Fruit fly (Drosophila melanogaster): ENCODE data around the gene sud1.

The sud1 gene

DNA sequence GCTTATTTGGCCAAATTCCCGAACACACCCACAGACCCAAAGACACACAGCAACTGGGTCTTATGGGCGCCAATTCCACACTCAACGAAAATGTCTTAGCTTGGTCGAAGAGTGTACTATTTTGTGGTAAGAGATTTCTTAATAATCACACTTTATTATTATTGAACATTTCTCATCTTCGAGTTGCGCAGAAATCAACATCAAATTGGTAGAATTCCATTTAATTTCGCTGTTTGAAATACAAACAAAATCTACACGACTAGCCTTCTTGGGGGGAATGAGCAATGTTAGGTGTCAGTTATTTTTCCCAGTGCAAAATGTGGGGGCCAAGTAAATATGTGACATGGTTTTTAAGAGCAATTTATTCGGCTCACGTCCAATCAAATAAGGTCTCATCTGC lies 26.7 kb downstream of the sud1 start:
- TF ChIP-seq CG8478 (optimal IDR thresholded peaks at IDR 0.05) (no peak), EcR (GFP tag; optimal IDR thresholded peaks at IDR 0.05) (no peak), psq (optimal IDR thresholded peaks at IDR 0.05) (no peak), Dll (optimal IDR thresholded peaks at IDR 0.05) (no peak), pan (optimal IDR thresholded peaks at IDR 0.05) (no peak), usp (GFP tag; optimal IDR thresholded peaks at IDR 0.05) (no peak)

DNA sequence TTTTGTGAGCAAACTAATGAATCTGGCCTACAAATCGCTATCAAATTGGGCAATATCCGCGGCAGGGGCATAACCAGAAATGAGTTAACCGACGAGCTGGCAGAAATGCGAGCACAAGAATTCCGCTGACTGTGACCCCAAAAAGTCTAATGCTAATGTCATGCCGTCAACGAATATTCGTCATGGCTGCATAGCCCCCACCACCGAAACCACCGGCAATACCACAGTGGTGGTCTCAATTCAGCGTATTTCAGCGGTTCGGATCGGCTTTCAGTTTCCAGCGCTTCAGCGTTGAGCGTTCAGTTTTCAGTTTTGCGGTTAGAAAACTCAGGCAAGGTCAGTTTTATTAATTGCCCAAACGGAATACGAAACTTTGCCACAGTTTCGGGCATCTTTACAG lies 27.4 kb downstream of the sud1 start:
- TF ChIP-seq pan (optimal IDR thresholded peaks at IDR 0.05) (no peak), usp (GFP tag; optimal IDR thresholded peaks at IDR 0.05) (no peak), EcR (GFP tag; optimal IDR thresholded peaks at IDR 0.05) (no peak), Dll (optimal IDR thresholded peaks at IDR 0.05) (no peak), psq (optimal IDR thresholded peaks at IDR 0.05) (no peak), CG8478 (optimal IDR thresholded peaks at IDR 0.05) (no peak)

DNA sequence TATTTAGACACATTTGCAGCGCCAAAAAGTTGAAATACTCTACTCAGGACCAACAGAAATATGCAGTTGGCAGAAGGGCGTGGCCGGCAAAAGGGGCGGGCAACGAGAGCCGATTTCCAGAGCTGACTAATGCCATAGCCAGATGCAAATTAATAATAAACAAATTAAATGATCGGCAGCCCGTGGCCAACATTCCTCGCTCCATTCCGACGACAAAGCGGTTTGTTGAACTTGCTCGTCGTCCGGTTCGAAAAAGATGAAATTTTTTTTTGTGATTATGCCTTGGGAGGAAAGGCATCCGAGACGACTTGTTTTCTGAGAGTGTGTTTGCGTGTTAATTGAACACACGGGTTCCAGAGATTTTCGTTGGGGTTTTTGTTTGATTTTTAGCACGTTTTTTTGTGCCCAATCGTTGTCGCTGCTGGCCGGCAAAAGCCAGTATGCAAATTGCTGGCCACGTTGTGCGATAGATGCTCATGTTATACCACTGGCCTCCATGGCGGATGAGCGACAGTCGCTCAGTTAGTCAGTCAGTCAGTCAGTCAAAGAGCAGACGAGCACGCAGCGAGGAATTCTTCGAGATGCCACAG lies 28.3 kb downstream of the sud1 start:
- TF ChIP-seq EcR (GFP tag; optimal IDR thresholded peaks at IDR 0.05) (no peak), CG8478 (optimal IDR thresholded peaks at IDR 0.05) (no peak), usp (GFP tag; optimal IDR thresholded peaks at IDR 0.05) (no peak), Dll (optimal IDR thresholded peaks at IDR 0.05) (no peak), pan (optimal IDR thresholded peaks at IDR 0.05) (no peak), psq (optimal IDR thresholded peaks at IDR 0.05) (no peak)

DNA sequence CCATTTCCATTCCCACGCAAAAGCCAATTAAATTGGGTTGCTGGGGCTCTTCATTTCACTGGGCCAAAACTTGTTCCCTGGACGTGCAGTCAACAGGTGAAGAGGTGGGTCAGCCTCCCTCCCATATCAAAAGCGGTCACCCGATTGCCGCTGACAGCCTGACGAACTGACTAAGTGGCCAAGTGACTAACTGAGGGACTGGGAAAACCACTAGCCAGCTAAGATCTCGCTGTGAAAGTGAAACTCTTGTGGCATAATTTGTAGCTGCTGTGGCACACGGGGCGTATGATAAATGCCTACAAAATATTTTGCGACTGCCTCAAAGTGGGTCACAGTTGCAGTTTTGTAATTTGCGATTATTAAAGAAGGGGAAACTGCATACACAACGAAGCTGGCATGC lies 29.2 kb downstream of the sud1 start:
- no peak for TF ChIP-seq psq (optimal IDR thresholded peaks at IDR 0.05)
- no peak for TF ChIP-seq Dll (optimal IDR thresholded peaks at IDR 0.05)
- no peak for TF ChIP-seq EcR (GFP tag; optimal IDR thresholded peaks at IDR 0.05)
- TF ChIP-seq usp (GFP tag; optimal IDR thresholded peaks at IDR 0.05) = no peak

DNA sequence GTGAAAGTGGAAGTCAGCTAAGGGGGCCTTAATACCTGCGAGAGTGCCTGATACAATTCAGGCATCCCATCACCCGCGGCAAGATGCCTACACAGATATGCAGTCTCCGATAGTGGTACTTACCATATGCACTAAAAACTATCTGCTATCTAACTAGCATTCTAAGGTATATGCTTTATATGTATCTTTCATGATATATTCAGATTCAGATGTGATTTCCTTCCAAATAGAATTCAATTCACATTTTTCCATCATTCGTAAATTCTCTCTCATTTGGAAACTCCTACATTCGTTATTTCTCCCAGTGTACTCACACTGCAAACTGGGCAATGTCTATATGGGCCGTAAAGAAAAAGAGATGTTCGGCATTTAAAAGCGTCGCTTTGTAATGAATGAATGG lies 31.2 kb downstream of the sud1 start:
- no peak for TF ChIP-seq Dll (optimal IDR thresholded peaks at IDR 0.05)
- TF ChIP-seq EcR (GFP tag; optimal IDR thresholded peaks at IDR 0.05) = no peak
- TF ChIP-seq psq (optimal IDR thresholded peaks at IDR 0.05) = no peak
- no peak for TF ChIP-seq pan (optimal IDR thresholded peaks at IDR 0.05)

DNA sequence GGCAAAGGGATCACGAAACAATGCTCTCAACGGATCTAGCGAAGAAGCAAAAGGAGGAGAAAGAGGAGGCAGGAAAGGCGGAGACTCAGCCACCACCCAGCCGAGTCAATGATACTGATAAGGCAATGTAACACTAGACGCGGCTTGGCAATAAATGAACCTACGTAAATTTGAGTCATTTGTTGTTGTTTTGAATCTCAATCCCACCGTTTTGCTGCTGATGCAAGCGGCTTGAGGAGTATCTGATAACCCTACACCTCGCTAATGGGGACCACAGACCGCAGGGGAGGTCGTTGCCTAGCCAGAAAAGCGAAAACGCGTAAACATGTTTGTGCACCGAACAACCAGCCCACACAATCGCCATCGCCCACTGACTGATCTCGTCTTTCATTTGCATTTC lies 39.0 kb downstream of the sud1 start:
- no peak for TF ChIP-seq pan (optimal IDR thresholded peaks at IDR 0.05)
- no peak for TF ChIP-seq psq (optimal IDR thresholded peaks at IDR 0.05)
- no peak for TF ChIP-seq Dll (optimal IDR thresholded peaks at IDR 0.05)
- no peak for TF ChIP-seq usp (GFP tag; optimal IDR thresholded peaks at IDR 0.05)

DNA sequence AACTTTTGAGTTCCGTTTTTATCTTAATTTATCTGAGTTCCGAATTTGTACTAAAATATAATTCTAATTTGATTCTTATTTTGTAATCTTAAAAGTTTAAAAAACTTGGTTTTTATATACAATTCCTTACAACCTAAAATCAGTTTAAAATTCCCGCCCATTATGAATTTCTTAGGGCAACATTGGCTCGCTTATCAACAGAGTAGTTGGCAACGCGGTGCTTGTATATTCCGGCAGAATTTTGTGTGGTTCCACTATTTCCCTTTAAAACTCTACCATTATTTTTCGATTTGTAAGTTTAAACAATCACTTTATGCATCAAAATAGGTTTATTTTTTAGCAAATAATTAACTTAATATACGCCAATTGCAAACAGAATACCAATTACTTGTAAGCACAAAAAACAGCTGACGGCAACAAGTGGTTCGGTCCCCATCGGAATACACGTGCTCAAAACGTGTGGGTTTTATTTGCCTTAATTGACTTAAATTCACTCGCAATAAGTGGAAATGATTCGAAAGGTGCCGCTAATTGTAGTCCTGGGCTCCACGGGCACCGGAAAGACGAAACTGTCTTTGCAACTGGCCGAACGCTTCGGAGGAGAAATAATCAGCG lies 40.7 kb downstream of the sud1 start, which contains the start of the genes CG11089 and CG31381:
Gene CG11089 (plus strand): TSS at position 203 of the 615 bp plus-strand sequence.
Gene CG31381 (plus strand): TSS at position 203 of the 615 bp plus-strand sequence.
- TF ChIP-seq usp (GFP tag; optimal IDR thresholded peaks at IDR 0.05) = no peak
- TF ChIP-seq pan (optimal IDR thresholded peaks at IDR 0.05) = no peak
- TF ChIP-seq CG8478 (optimal IDR thresholded peaks at IDR 0.05) = no peak

DNA sequence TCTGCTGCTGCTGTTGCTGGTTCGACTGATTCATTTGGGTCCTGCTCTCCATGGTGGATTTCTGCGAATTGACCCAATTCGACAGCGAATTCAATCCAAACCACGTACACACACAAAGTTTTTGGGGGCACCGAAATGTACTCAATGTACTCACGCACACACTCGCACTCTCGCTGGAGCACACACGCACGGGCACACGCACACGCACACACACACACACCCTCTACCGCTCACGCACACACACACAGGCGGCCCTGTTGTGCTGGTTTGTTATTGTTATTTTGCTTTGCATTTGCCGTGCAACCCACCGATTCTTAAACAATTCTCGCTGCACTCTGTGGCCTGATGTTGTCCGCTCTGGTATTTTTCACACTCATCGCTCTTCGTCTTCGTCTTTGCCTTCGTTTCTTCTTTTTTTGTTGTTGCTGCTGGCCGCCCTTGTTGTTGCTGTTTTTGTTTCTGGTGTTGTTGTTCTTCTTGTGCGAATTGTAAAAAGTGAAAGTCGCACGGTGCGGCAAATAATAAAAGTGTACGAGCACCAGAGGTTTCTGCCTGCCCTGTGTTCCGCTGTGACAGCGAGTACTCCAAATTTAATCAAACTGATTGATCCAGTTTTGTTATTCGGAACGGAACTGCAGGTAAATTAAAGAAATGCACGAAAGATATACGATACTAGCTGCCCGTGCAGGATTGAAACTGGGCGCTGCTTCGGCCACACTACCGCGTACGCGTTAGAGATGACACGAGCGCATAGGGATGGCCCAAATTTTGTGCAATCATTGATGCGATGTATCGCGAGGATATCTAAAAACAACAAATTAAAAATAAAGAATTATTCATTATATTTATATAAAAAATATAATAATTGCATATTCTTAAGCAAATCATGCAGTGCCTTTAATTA lies 41.5 kb downstream of the sud1 start, which contains the start of gene CG3744:
Gene CG3744 (minus strand): TSS at position 716 of the 904 bp plus-strand sequence.
- TF ChIP-seq EcR (GFP tag; optimal IDR thresholded peaks at IDR 0.05) (no peak), CG8478 (optimal IDR thresholded peaks at IDR 0.05) (peak; percentile 59)

DNA sequence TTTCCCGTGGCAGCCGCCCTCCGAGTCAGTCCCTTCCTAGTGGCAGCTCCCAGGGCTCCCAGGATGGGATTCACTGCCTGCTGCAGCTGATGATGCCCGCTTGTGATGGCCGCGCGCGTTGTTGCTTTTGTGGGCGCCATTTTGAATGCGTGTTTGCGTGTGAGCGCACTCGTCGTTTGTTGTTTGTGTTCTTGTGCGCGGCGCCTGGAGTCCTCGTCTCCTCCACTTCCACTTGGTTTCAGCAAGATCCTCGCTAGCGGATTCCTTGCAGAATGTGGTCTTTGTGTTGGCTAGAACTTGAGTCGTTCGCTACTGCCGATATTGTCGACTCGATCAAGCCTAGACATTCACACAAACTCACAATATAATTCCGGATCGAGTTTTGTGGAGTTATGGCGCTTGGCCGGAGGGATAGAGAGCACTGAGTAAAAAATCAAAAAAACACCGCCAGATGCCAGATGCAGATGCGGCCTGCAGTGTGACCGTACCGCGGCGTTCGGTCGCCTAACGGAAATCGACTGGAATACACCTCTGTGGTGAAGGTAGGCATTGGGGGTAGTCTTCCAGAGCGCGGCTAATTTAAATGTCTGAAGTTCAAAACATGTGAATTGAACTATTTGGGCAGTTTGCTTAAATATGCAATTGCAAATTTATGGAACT lies 47.1 kb downstream of the sud1 start, which contains the start of gene CycB3:
Gene CycB3 (minus strand): TSS at position 428 of the 660 bp plus-strand sequence.
- TF ChIP-seq CG8478 (optimal IDR thresholded peaks at IDR 0.05) = no peak
- no peak for TF ChIP-seq pan (optimal IDR thresholded peaks at IDR 0.05)
- TF ChIP-seq EcR (GFP tag; optimal IDR thresholded peaks at IDR 0.05) = no peak
- no peak for TF ChIP-seq Dll (optimal IDR thresholded peaks at IDR 0.05)
- TF ChIP-seq usp (GFP tag; optimal IDR thresholded peaks at IDR 0.05) = no peak
- no peak for TF ChIP-seq psq (optimal IDR thresholded peaks at IDR 0.05)

DNA sequence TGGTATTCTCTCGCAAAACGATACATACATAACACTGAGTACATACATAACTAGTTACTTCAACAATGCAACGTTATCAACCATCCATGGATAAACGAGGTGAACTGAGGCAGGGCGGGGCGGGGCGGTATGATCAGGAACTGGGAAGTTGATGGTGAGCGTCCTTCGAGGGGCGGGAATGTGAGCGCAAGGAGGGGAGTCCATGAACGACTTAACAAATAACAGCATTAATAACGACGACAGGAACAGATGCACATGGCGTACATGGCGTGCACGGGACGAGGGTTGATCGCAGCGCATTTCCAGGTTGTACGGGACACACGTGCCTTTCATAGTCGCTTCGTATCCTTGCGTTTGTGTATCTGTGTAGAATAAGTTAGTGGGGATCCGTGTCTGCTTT lies 49.7 kb downstream of the sud1 start:
- TF ChIP-seq psq (optimal IDR thresholded peaks at IDR 0.05) = no peak
- TF ChIP-seq EcR (GFP tag; optimal IDR thresholded peaks at IDR 0.05) = no peak
- TF ChIP-seq CG8478 (optimal IDR thresholded peaks at IDR 0.05) = no peak
- TF ChIP-seq usp (GFP tag; optimal IDR thresholded peaks at IDR 0.05) = no peak
- TF ChIP-seq Dll (optimal IDR thresholded peaks at IDR 0.05) = no peak
- no peak for TF ChIP-seq pan (optimal IDR thresholded peaks at IDR 0.05)

DNA sequence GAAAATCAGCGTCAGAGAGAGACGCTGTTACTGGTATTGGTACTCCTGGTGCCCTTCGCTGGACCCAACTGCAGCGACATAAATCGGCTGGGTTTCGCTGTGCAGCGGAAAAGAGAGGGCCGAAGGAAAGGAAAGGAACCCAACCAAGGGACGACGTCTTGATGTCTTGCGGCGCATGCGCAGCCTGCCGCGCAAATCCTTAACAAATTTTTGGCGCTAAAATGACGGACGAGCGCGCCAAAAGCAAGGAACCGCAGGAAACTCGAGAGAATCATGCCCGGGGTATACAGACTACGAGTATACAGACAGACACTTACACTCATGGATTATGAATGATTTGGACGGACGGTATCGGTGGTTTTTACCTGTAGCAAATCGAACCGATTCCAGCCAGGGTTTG lies 50.7 kb downstream of the sud1 start:
- no peak for TF ChIP-seq usp (GFP tag; optimal IDR thresholded peaks at IDR 0.05)
- TF ChIP-seq CG8478 (optimal IDR thresholded peaks at IDR 0.05) = no peak
- no peak for TF ChIP-seq pan (optimal IDR thresholded peaks at IDR 0.05)
- no peak for TF ChIP-seq EcR (GFP tag; optimal IDR thresholded peaks at IDR 0.05)
- no peak for TF ChIP-seq psq (optimal IDR thresholded peaks at IDR 0.05)
- no peak for TF ChIP-seq Dll (optimal IDR thresholded peaks at IDR 0.05)
